Worm (Caenorhabditis elegans) whole organism, late embryonic: ENCODE results near the gene ZK470.2.

ENCODE experiments used
- C08G9.2 ChIP-seq: sonication (generic microtip); optimal IDR thresholded peaks from 2 replicates; lab custom pipeline; 2016; ENCODE audit warnings: mild to moderate bottlenecking, missing genetic modification characterization, moderate library complexity, missing compliant biosample characterization
- ama-1 ChIP-seq: fragments of 150-350 bp; optimal IDR thresholded peaks from 2 replicates; lab custom pipeline; 2014
- ceh-18 ChIP-seq: sonication (generic microtip); optimal IDR thresholded peaks from 2 replicates; lab custom pipeline; 2016; ENCODE audit warnings: missing genetic modification characterization, missing compliant biosample characterization
- ceh-19 ChIP-seq: fragments of 200-800 bp; sonication (Bioruptor generic); optimal IDR thresholded peaks from 2 replicates; lab custom pipeline; 2018; ENCODE audit warnings: mild to moderate bottlenecking, missing genetic modification characterization, missing compliant biosample characterization
- ceh-2 ChIP-seq: sonication (generic microtip); optimal IDR thresholded peaks from 2 replicates; lab custom pipeline; 2016; ENCODE audit warnings: missing genotype, missing genetic modification characterization, missing compliant biosample characterization
- fkh-10 ChIP-seq: fragments of 150-350 bp; optimal IDR thresholded peaks from 2 replicates; lab custom pipeline; 2014; ENCODE audit warnings: missing biosample characterization, missing genetic modification reagents, missing genetic modification characterization
- nhr-11 ChIP-seq: fragments of 150-350 bp; optimal IDR thresholded peaks from 2 replicates; lab custom pipeline; 2014; ENCODE audit warnings: missing biosample characterization, missing genetic modification characterization
- pros-1 ChIP-seq: fragments of 150-350 bp; optimal IDR thresholded peaks from 2 replicates; lab custom pipeline; 2014; ENCODE audit warnings: missing biosample characterization, missing genetic modification reagents, missing genetic modification characterization
- tbx-2 ChIP-seq: sonication (generic microtip); optimal IDR thresholded peaks from 2 replicates; lab custom pipeline; 2016; ENCODE audit warnings: missing genetic modification characterization, missing compliant biosample characterization
- ztf-16 ChIP-seq: sonication (generic microtip); optimal IDR thresholded peaks from 2 replicates; lab custom pipeline; 2017; ENCODE audit warnings: missing genetic modification characterization, missing compliant biosample characterization

ce11 chrX:4132243-4132642 is 2.7 kb upstream of the ZK470.2 start:
- TF ChIP-seq nhr-11 (tag; lab: Kevin White, UChicago) (no peak), fkh-10 (GFP tag; lab: Kevin White, UChicago) (no peak), ceh-18 (tag; lab: Kevin White, UChicago) (no peak), ceh-2 (tag; lab: Kevin White, UChicago) (no peak), tbx-2 (tag; lab: Kevin White, UChicago) (no peak), ztf-16 (tag; lab: Kevin White, UChicago) (no peak), pros-1 (tag; lab: Kevin White, UChicago) (no peak), ceh-19 (GFP tag; lab: Kevin White, UChicago) (no peak), C08G9.2 (tag; lab: Kevin White, UChicago) (no peak), ama-1 (lab: Kevin White, UChicago) (no peak)
